Worm (Caenorhabditis elegans): ENCODE results near the gene M163.8.

DNA sequence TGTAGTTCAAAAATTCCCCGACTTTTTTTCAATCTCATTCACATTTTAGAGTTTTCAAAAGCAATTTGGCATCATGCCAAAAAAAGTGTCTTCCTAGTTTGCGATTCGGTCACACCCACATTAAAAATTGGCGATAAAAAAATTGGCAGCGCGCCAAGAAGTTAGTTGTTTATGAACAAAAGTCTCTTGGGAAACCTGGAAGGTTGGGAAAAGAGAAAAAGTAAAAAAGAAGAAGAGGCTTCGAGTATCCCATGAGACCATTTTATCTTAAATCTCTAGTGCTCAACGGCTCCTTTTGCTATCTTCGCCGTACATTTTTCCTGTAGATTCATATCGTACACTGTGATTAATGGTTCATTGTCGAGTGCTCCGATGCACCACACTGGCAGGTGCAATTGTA lies 2.9 kb downstream of the M163.8 start:
- TF ChIP-seq skn-1 (tag; optimal IDR thresholded peaks at IDR 0.05), result no peak
- no peak for TF ChIP-seq nhr-10 (tag; optimal IDR thresholded peaks at IDR 0.05)
- TF ChIP-seq sem-4 (tag; optimal IDR thresholded peaks at IDR 0.05), result no peak
- no peak for TF ChIP-seq ztf-11 (tag; optimal IDR thresholded peaks at IDR 0.05)
- no peak for TF ChIP-seq lin-39 (tag; optimal IDR thresholded peaks at IDR 0.05)
- no peak for TF ChIP-seq snpc-4 (tag; optimal IDR thresholded peaks at IDR 0.05)
- TF ChIP-seq nhr-6 (tag; optimal IDR thresholded peaks at IDR 0.05), result no peak
- no peak for TF ChIP-seq nhr-237 (tag; optimal IDR thresholded peaks at IDR 0.05)
- TF ChIP-seq ceh-16 (tag; optimal IDR thresholded peaks at IDR 0.05), result no peak
- TF ChIP-seq unc-39 (tag; optimal IDR thresholded peaks at IDR 0.05), result no peak
- TF ChIP-seq ZK546.5 (tag; optimal IDR thresholded peaks at IDR 0.05), result no peak
- TF ChIP-seq gmeb-1 (tag; optimal IDR thresholded peaks at IDR 0.05), result no peak
- no peak for TF ChIP-seq C34F6.9 (tag; optimal IDR thresholded peaks at IDR 0.05)
